Fruit fly (Drosophila melanogaster): ENCODE results near the gene Wdr24.

Gene Wdr24

DNA sequence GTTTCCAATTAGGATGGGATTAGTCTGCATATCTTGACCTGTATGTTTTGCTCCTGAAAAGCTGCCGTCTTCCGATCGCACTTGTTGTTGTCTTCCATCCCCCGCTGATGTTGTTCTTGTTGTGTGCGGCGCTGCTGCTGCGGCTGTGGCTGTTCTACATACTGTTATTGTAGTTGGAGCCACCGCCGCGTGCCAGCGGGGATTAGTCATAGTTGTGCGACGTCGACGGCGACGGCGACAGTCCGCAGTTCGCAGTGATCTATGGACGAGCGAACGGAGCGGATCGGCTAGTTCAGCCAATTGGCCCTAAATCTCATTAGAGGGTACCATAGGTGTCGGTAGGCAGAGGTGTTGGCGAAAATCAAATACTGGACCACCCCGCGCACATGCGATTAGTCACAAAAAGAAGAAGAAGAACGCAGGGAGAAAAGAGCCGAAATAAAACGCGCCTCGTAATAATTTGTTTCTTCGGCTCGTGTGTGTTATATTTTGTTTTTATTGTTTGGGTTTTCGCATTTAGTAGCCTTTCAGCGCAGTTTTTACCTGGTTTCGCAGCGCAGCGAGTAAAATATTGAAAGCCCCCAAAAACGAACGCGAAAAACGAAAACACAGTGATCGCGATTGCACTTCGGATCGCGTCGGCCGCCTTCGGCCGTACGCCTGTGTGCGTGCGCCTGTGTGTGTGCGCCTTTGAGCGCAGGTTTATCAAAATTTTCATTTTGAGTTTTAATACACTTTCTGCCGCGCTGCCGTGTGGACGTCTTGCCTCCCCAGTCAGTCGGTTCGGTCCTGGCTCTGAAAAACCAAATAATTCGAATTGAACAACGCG is 20.6 kb upstream of the Wdr24 start, which contains the start of gene kay (continued):
- no peak for TF ChIP-seq CG4730 (GFP tag; IDR thresholded peaks at IDR 0.05)
- no peak for TF ChIP-seq CG6175 (GFP tag; IDR thresholded peaks at IDR 0.05)
- TF ChIP-seq jing (GFP tag; optimal IDR thresholded peaks at IDR 0.05): no peak
- no peak for TF ChIP-seq Side (GFP tag; optimal IDR thresholded peaks at IDR 0.05)
- no peak for TF ChIP-seq Spps (tag; optimal IDR thresholded peaks at IDR 0.05)
- no peak for TF ChIP-seq Ada2b (GFP tag; IDR thresholded peaks at IDR 0.05)
- TF ChIP-seq zf30C (GFP tag; optimal IDR thresholded peaks at IDR 0.05): no peak
- no peak for TF ChIP-seq her (GFP tag; optimal IDR thresholded peaks at IDR 0.05)
- TF ChIP-seq CG8924 (tag; optimal IDR thresholded peaks at IDR 0.05): no peak
- TF ChIP-seq CG14014 (GFP tag; IDR thresholded peaks at IDR 0.05): no peak
- TF ChIP-seq CG32532 (GFP tag; IDR thresholded peaks at IDR 0.05): 0 out of 2 replicates have a peak, but pooled peaks have one; percentile 18
- TF ChIP-seq dm (GFP tag; optimal IDR thresholded peaks at IDR 0.05): no peak
- no peak for TF ChIP-seq tup (GFP tag; optimal IDR thresholded peaks at IDR 0.05)
- no peak for TF ChIP-seq mam (GFP tag; optimal IDR thresholded peaks at IDR 0.05)
- no peak for TF ChIP-seq CG10654 (GFP tag; optimal IDR thresholded peaks at IDR 0.05)
- no peak for TF ChIP-seq tgo (GFP tag; IDR thresholded peaks at IDR 0.05)
- TF ChIP-seq h (optimal IDR thresholded peaks at IDR 0.05): no peak
- 0 out of 3 replicates have a peak, but pooled peaks have one; percentile 25 for TF ChIP-seq CG34224 (GFP tag; IDR thresholded peaks at IDR 0.05; ENCODE audit: partially characterized antibody)
- peak; percentile 38 for TF ChIP-seq Med (GFP tag)
- no peak for TF ChIP-seq ftz-f1 (GFP tag; optimal IDR thresholded peaks at IDR 0.05)
- peak; percentile 39; the same call in 1 of the 3 replicates for TF ChIP-seq CG2199 (GFP tag; IDR thresholded peaks at IDR 0.05)
- TF ChIP-seq gsb (GFP tag; IDR thresholded peaks at IDR 0.05): no peak
- TF ChIP-seq HmgD (GFP tag; optimal IDR thresholded peaks at IDR 0.05): no peak
- no peak for TF ChIP-seq bsh (GFP tag; optimal IDR thresholded peaks at IDR 0.05)
- peak; percentile 29 for TF ChIP-seq sens (GFP tag)
- TF ChIP-seq bab2 (GFP tag; optimal IDR thresholded peaks at IDR 0.05): no peak
- no peak for TF ChIP-seq Hmx (GFP tag; optimal IDR thresholded peaks at IDR 0.05)
- no peak for TF ChIP-seq CG9932 (GFP tag; IDR thresholded peaks at IDR 0.05)
- TF ChIP-seq ara (GFP tag; IDR thresholded peaks at IDR 0.05): no peak
- no peak for TF ChIP-seq Neu2 (GFP tag; optimal IDR thresholded peaks at IDR 0.05; ENCODE audit: borderline replicate concordance)
- no peak for TF ChIP-seq Sry-δ (GFP tag; optimal IDR thresholded peaks at IDR 0.05)
- TF ChIP-seq CG18599 (GFP tag; optimal IDR thresholded peaks at IDR 0.05): no peak
- no peak for TF ChIP-seq pfk (GFP tag; optimal IDR thresholded peaks at IDR 0.05)
- TF ChIP-seq D19A (tag; optimal IDR thresholded peaks at IDR 0.05): peak; percentile 29
- TF ChIP-seq row (GFP tag; IDR thresholded peaks at IDR 0.05): peak; percentile 26; the same call in 1 of the 3 replicates
- no peak for TF ChIP-seq nerfin-1 (tag; optimal IDR thresholded peaks at IDR 0.05)
- no peak for TF ChIP-seq CG14441 (GFP tag; IDR thresholded peaks at IDR 0.05)
- TF ChIP-seq Sox102F (GFP tag; optimal IDR thresholded peaks at IDR 0.05): no peak
- peak; percentile 69 for TF ChIP-seq kay (GFP tag; optimal IDR thresholded peaks at IDR 0.05)
- TF ChIP-seq CG31365 (tag; optimal IDR thresholded peaks at IDR 0.05): no peak
- no peak for TF ChIP-seq Aef1 (GFP tag; IDR thresholded peaks at IDR 0.05)
- peak; percentile 96 for TF ChIP-seq Deaf1 (tag; optimal IDR thresholded peaks at IDR 0.05)
- peak; percentile 13 for TF ChIP-seq nom (GFP tag; optimal IDR thresholded peaks at IDR 0.05)
- no peak for TF ChIP-seq hkb (optimal IDR thresholded peaks at IDR 0.05)
- no peak for TF ChIP-seq hkb (GFP tag; IDR thresholded peaks at IDR 0.05)
- TF ChIP-seq esg (GFP tag; conservative IDR thresholded peaks at IDR 0.05): no peak
- TF ChIP-seq CG17361 (GFP tag; IDR thresholded peaks at IDR 0.05): no peak
- TF ChIP-seq bigmax (GFP tag; optimal IDR thresholded peaks at IDR 0.05): no peak
- TF ChIP-seq CG34422 (GFP tag; IDR thresholded peaks at IDR 0.05): no peak
- no peak for TF ChIP-seq bbx (GFP tag; IDR thresholded peaks at IDR 0.05; ENCODE audit: partially characterized antibody)
- no peak for TF ChIP-seq CG7556 (GFP tag; optimal IDR thresholded peaks at IDR 0.05)
